Worm (Caenorhabditis elegans) whole organism, L3 larva: ENCODE results near the gene C44B7.11.

ENCODE experiments used
- mdl-1 ChIP-seq: fragments of 150-350 bp; optimal IDR thresholded peaks from 2 replicates; lab custom pipeline; 2014; ENCODE audit warnings: missing biosample characterization, missing genetic modification characterization
- ztf-4 ChIP-seq: fragments of 150-350 bp; optimal IDR thresholded peaks from 2 replicates; lab custom pipeline; 2014; ENCODE audit warnings: missing biosample characterization, missing genetic modification characterization

- TF ChIP-seq mdl-1 (no peak), ztf-4 (tag; lab: Kevin White, UChicago) (no peak)
These were observed 20.4 kb downstream of the C44B7.11 start, which contains the start of gene slc-36.5 for ce11 chrII:6876957-6877356.
